Worm (Caenorhabditis elegans) whole organism, L4 larva: ENCODE data around the gene gsy-1.
A peak's percentile ranks its signal among the peaks of the same experiment; 100 is the strongest.

Experiments
- D1046.2 ChIP-seq: fragments of 200-800 bp; sonication (Bioruptor generic); IDR thresholded peaks from 2 replicates; pipeline ENCODE4 v1.3.6; 2022; ENCODE audit warnings: missing genetic modification characterization, missing compliant biosample characterization
- F49E8.2 ChIP-seq: sonication (generic microtip); optimal IDR thresholded peaks from 2 replicates; lab custom pipeline; 2016; ENCODE audit warnings: missing compliant biosample characterization, mild to moderate bottlenecking, missing genetic modification characterization, borderline replicate concordance
- R02D3.7 ChIP-seq: fragments of 150-350 bp; sonication (generic microtip); optimal IDR thresholded peaks from 3 replicates; lab custom pipeline; 2014; ENCODE audit warnings: missing biosample characterization, missing genetic modification characterization
- Y48G9A.11 ChIP-seq: fragments of 200-800 bp; sonication (Bioruptor generic); IDR thresholded peaks from 2 replicates; pipeline ENCODE4 v1.3.6; 2022; ENCODE audit warnings: missing genetic modification reagents, missing genetic modification characterization, missing compliant biosample characterization
- Y5F2A.4 ChIP-seq: fragments of 200-800 bp; sonication (Bioruptor generic); optimal IDR thresholded peaks from 2 replicates; lab custom pipeline; 2018; ENCODE audit warnings: mild to moderate bottlenecking, missing genetic modification characterization, missing compliant biosample characterization
- aha-1 ChIP-seq: fragments of 150-350 bp; peaks from one replicate; lab custom pipeline; 2014; ENCODE audit warnings: missing biosample characterization, missing genetic modification characterization
- ama-1 ChIP-seq: fragments of 150-350 bp; optimal IDR thresholded peaks from 2 replicates; lab custom pipeline; 2014; ENCODE audit warnings: inconsistent platforms, mixed read lengths
- arid-1 ChIP-seq: fragments of 200-800 bp; sonication (Bioruptor generic); conservative IDR thresholded peaks from 2 replicates; pipeline ENCODE4 v1.3.6; 2022; ENCODE audit warnings: missing genetic modification reagents, missing genetic modification characterization, missing compliant biosample characterization
- attf-4 ChIP-seq: sonication (generic microtip); optimal IDR thresholded peaks from 3 replicates; lab custom pipeline; 2017; ENCODE audit warnings: missing biosample characterization, missing genetic modification characterization
- ceh-20 ChIP-seq: fragments of 200-800 bp; sonication (Bioruptor generic); IDR thresholded peaks from 2 replicates; pipeline ENCODE4 v1.3.6; 2022; ENCODE audit warnings: missing genetic modification reagents, missing genetic modification characterization, missing compliant biosample characterization
- ceh-32 ChIP-seq: sonication (generic microtip); optimal IDR thresholded peaks from 2 replicates; lab custom pipeline; 2016; ENCODE audit warnings: mild to moderate bottlenecking, missing genetic modification characterization, missing compliant biosample characterization; ENCODE audit not compliant: poor library complexity
- ceh-82 ChIP-seq: sonication (generic microtip); optimal IDR thresholded peaks from 2 replicates; lab custom pipeline; 2017; ENCODE audit warnings: missing biosample characterization, missing genetic modification characterization
- ces-1 ChIP-seq: fragments of 150-350 bp; sonication (generic microtip); optimal IDR thresholded peaks from 4 replicates; lab custom pipeline; 2014; ENCODE audit warnings: missing biosample characterization, missing genetic modification reagents, missing genetic modification characterization
- cey-2 ChIP-seq: sonication (generic microtip); optimal IDR thresholded peaks from 3 replicates; lab custom pipeline; 2017; ENCODE audit warnings: missing genetic modification characterization, mild to moderate bottlenecking, missing compliant biosample characterization, antibody characterized with exemption, borderline replicate concordance; ENCODE audit not compliant: insufficient read depth
- daf-16 ChIP-seq, 3 experiments: sonication (generic microtip); optimal IDR thresholded peaks; 2 replicates each; lab custom pipeline; 2016 to 2017; ENCODE audit warnings: missing genetic modification characterization in 3 of 3, missing genetic modification reagents in 3 of 3, mild to moderate bottlenecking in 2 of 3, missing compliant biosample characterization in 2 of 3, missing biosample characterization in 1 of 3, moderate library complexity in 1 of 3
- daf-8 ChIP-seq: fragments of 200-800 bp; sonication (Bioruptor generic); IDR thresholded peaks from 2 replicates; pipeline ENCODE4 v1.3.6; 2022; ENCODE audit warnings: missing genetic modification characterization, missing compliant biosample characterization
- dmd-6 ChIP-seq: fragments of 200-800 bp; sonication (Bioruptor generic); IDR thresholded peaks from 2 replicates; pipeline ENCODE4 v1.3.6; 2022; ENCODE audit warnings: missing genetic modification reagents, missing genetic modification characterization, missing compliant biosample characterization
- egl-27 ChIP-seq: sonication (generic microtip); optimal IDR thresholded peaks from 3 replicates; lab custom pipeline; 2017; ENCODE audit warnings: missing biosample characterization, missing genetic modification reagents, missing genetic modification characterization
- fkh-10 ChIP-seq: fragments of 150-350 bp; optimal IDR thresholded peaks from 2 replicates; lab custom pipeline; 2014; ENCODE audit warnings: missing biosample characterization, missing genetic modification reagents, missing genetic modification characterization
- fos-1 ChIP-seq: fragments of 150-350 bp; optimal IDR thresholded peaks from 2 replicates; lab custom pipeline; 2014; ENCODE audit warnings: missing biosample characterization, missing genetic modification characterization
- hmg-1.1 ChIP-seq: fragments of 200-800 bp; sonication (Bioruptor generic); IDR thresholded peaks from 2 replicates; pipeline ENCODE4 v1.3.6; 2022; ENCODE audit warnings: missing genetic modification reagents, missing genetic modification characterization, missing compliant biosample characterization
- jun-1 ChIP-seq: fragments of 150-350 bp; optimal IDR thresholded peaks from 2 replicates; lab custom pipeline; 2014; ENCODE audit warnings: missing biosample characterization, missing genetic modification reagents, missing genetic modification characterization
- lin-1 ChIP-seq: fragments of 200-800 bp; sonication (Bioruptor generic); IDR thresholded peaks from 2 replicates; pipeline ENCODE4 v1.3.6; 2022; ENCODE audit warnings: missing genetic modification reagents, missing genetic modification characterization, missing compliant biosample characterization
- lin-13 ChIP-seq: fragments of 150-350 bp; optimal IDR thresholded peaks from 2 replicates; lab custom pipeline; 2014; ENCODE audit warnings: missing biosample characterization, missing genetic modification reagents, missing genetic modification characterization
- lin-15B ChIP-seq: fragments of 150-350 bp; sonication (generic microtip); optimal IDR thresholded peaks from 3 replicates; lab custom pipeline; 2014; ENCODE audit warnings: missing biosample characterization, missing genetic modification characterization
- lin-38 ChIP-seq: fragments of 200-800 bp; sonication (Bioruptor generic); IDR thresholded peaks from 2 replicates; pipeline ENCODE4 v1.3.6; 2022; ENCODE audit warnings: missing genetic modification reagents, missing genetic modification characterization, missing compliant biosample characterization
- lsy-2 ChIP-seq, 2 experiments: fragments of 150-350 bp in 1 of 2; sonication (generic microtip) in 1 of 2; optimal IDR thresholded peaks; 2 replicates each; lab custom pipeline; 2014 to 2017; ENCODE audit warnings: missing biosample characterization in 2 of 2, missing genetic modification characterization in 2 of 2
- madf-9 ChIP-seq: fragments of 200-800 bp; sonication (Bioruptor generic); conservative IDR thresholded peaks from 2 replicates; pipeline ENCODE4 v1.3.6; 2022; ENCODE audit warnings: missing genetic modification reagents, missing genetic modification characterization, missing compliant biosample characterization
- mdt-29 ChIP-seq: fragments of 200-800 bp; sonication (Bioruptor generic); IDR thresholded peaks from 2 replicates; pipeline ENCODE4 v1.3.6; 2022; ENCODE audit warnings: missing genetic modification reagents, missing genetic modification characterization, missing compliant biosample characterization
- mes-2 ChIP-seq: sonication (generic microtip); optimal IDR thresholded peaks from 2 replicates; lab custom pipeline; 2016; ENCODE audit warnings: missing genotype, mild to moderate bottlenecking, missing genetic modification characterization, missing compliant biosample characterization; ENCODE audit not compliant: poor library complexity, severe bottlenecking
- mxl-2 ChIP-seq: fragments of 200-800 bp; sonication (Bioruptor generic); conservative IDR thresholded peaks from 2 replicates; pipeline ENCODE4 v1.3.6; 2022; ENCODE audit warnings: missing genetic modification reagents, missing genetic modification characterization, missing compliant biosample characterization
- nhr-10 ChIP-seq: fragments of 150-350 bp; optimal IDR thresholded peaks from 2 replicates; lab custom pipeline; 2014; ENCODE audit warnings: missing biosample characterization, missing genetic modification characterization
- nhr-102 ChIP-seq: sonication (generic microtip); optimal IDR thresholded peaks from 2 replicates; lab custom pipeline; 2016; ENCODE audit warnings: mild to moderate bottlenecking, missing genetic modification characterization, moderate library complexity, missing compliant biosample characterization
- nhr-11 ChIP-seq: fragments of 150-350 bp; optimal IDR thresholded peaks from 2 replicates; lab custom pipeline; 2014; ENCODE audit warnings: missing biosample characterization, missing genetic modification characterization
- nhr-111 ChIP-seq: fragments of 200-800 bp; sonication (Bioruptor generic); optimal IDR thresholded peaks from 2 replicates; lab custom pipeline; 2018; ENCODE audit warnings: mild to moderate bottlenecking, missing genetic modification characterization, missing compliant biosample characterization
- nhr-25 ChIP-seq: sonication (generic microtip); optimal IDR thresholded peaks from 2 replicates; lab custom pipeline; 2017; ENCODE audit warnings: missing genetic modification characterization, mild to moderate bottlenecking, missing compliant biosample characterization, antibody characterized with exemption, moderate library complexity, borderline replicate concordance; ENCODE audit not compliant: insufficient read depth
- nhr-42 ChIP-seq: fragments of 200-800 bp; sonication (Bioruptor generic); IDR thresholded peaks from 2 replicates; pipeline ENCODE4 v1.3.6; 2022; ENCODE audit warnings: missing genetic modification characterization, missing compliant biosample characterization
- nhr-6 ChIP-seq: fragments of 150-350 bp; optimal IDR thresholded peaks from 2 replicates; lab custom pipeline; 2014; ENCODE audit warnings: missing biosample characterization, missing genetic modification characterization
- rbr-2 ChIP-seq: sonication (generic microtip); optimal IDR thresholded peaks from 2 replicates; lab custom pipeline; 2016; ENCODE audit warnings: missing genotype, missing genetic modification characterization, missing compliant biosample characterization
- set-16 ChIP-seq: fragments of 200-800 bp; sonication (Bioruptor generic); IDR thresholded peaks from 2 replicates; pipeline ENCODE4 v1.3.6; 2022; ENCODE audit warnings: missing genetic modification reagents, missing genetic modification characterization, missing compliant biosample characterization
- skn-1 ChIP-seq: fragments of 150-350 bp; optimal IDR thresholded peaks from 2 replicates; lab custom pipeline; 2014; ENCODE audit warnings: missing biosample characterization, missing genetic modification characterization
- spr-1 ChIP-seq: sonication (generic microtip); optimal IDR thresholded peaks from 2 replicates; lab custom pipeline; 2016; ENCODE audit warnings: mild to moderate bottlenecking, missing genetic modification characterization, missing compliant biosample characterization
- unc-130 ChIP-seq: sonication (generic microtip); optimal IDR thresholded peaks from 2 replicates; lab custom pipeline; 2016; ENCODE audit warnings: missing genetic modification reagents, missing genetic modification characterization, missing compliant biosample characterization
- unc-39 ChIP-seq: sonication (generic microtip); optimal IDR thresholded peaks from 2 replicates; lab custom pipeline; 2017; ENCODE audit warnings: missing biosample characterization, missing genetic modification characterization
- unc-62 ChIP-seq, 3 experiments: fragments of 150-350 bp in 1 of 3; sonication (generic microtip); optimal IDR thresholded peaks in 2 of 3; peaks in 1 of 3; 1 replicate in 1 of 3; 2 replicates in 2 of 3; lab custom pipeline; 2014 to 2017; ENCODE audit warnings: missing biosample characterization in 3 of 3, missing genetic modification characterization in 3 of 3, missing genetic modification reagents in 3 of 3, missing genotype in 1 of 3
- vab-7 ChIP-seq: fragments of 200-800 bp; sonication (Bioruptor generic); IDR thresholded peaks from 2 replicates; pipeline ENCODE4 v1.3.6; 2022; ENCODE audit warnings: missing genetic modification reagents, missing genetic modification characterization, missing compliant biosample characterization
- zag-1 ChIP-seq: fragments of 150-350 bp; optimal IDR thresholded peaks from 2 replicates; lab custom pipeline; 2014; ENCODE audit warnings: missing biosample characterization, missing genetic modification characterization
- zip-2 ChIP-seq: fragments of 150-350 bp; optimal IDR thresholded peaks from 2 replicates; lab custom pipeline; 2014; ENCODE audit warnings: missing biosample characterization, missing genetic modification characterization
- ztf-7 ChIP-seq: fragments of 150-350 bp; optimal IDR thresholded peaks from 2 replicates; lab custom pipeline; 2014; ENCODE audit warnings: missing biosample characterization, missing genetic modification characterization

gsy-1 gene

ce11 chrII:12884972-12885371, 7.1 kb upstream of the gsy-1 start, which contains the start of gene sra-14:
TSS of gene sra-14 (plus strand) at chrII:12885272.
- TF ChIP-seq nhr-11 (tag; lab: Kevin White, UChicago) (no peak), Y5F2A.4 (GFP tag; lab: Kevin White, UChicago) (no peak), fkh-10 (GFP tag; lab: Kevin White, UChicago) (no peak), dmd-6 (no peak), mdt-29 (GFP tag; lab: Robert Waterston, UW) (no peak), hmg-1.1 (GFP tag; lab: Robert Waterston, UW) (no peak), lin-1 (GFP tag; lab: Robert Waterston, UW) (no peak), ceh-32 (tag; lab: Kevin White, UChicago) (no peak), ama-1 (lab: Kevin White, UChicago) (no peak), ceh-82 (tag; lab: Kevin White, UChicago) (no peak), ztf-7 (tag; lab: Kevin White, UChicago) (no peak), vab-7 (no peak), mes-2 (no peak), zip-2 (tag; lab: Kevin White, UChicago) (no peak), unc-62 (GFP tag; optimal IDR thresholded peaks at IDR 0.05 in 1 of 2; lab: Kevin White, UChicago) (no peak), unc-62 (tag; optimal IDR thresholded peaks at IDR 0.05; lab: Kevin White, UChicago) (no peak), daf-8 (GFP tag; lab: Robert Waterston, UW) (no peak), ces-1 (no peak), attf-4 (tag; lab: Kevin White, UChicago) (no peak), nhr-6 (no peak)
- TF ChIP-seq, all 104 proteins: peak for 0

DNA sequence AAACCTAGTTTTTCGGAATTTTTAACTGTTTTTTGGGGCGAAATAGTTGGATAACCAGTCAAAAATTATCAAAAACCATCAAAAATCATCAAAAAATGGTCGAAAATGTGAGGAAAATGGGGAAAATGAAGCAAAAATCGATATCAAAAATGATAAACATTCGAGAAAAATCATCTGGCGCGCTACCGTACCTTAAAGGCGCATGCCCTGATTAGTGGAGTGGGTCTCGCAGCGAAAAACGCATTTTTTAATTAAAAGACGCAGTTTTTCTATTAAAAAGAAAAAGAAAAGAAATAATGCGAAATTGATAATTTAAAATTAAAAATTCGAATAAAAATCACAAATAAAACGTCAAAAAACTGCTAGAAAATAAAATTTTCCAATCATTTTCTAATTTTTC, 2.5 kb upstream of the gsy-1 start, which contains the start of gene F35C5.1:
F35C5.1 (plus strand) TSS at position 399 of the 400 bp plus-strand sequence.
- TF ChIP-seq rbr-2 (tag; lab: Kevin White, UChicago) = no peak
- no peak for TF ChIP-seq cey-2 (tag; lab: Kevin White, UChicago)
- peak; percentile 47 for TF ChIP-seq F49E8.2 (tag; lab: Kevin White, UChicago)
- TF ChIP-seq zip-2 (tag; lab: Kevin White, UChicago) = no peak
- no peak for TF ChIP-seq madf-9 (GFP tag; lab: Robert Waterston, UW)
- TF ChIP-seq zag-1 (tag; lab: Kevin White, UChicago) = no peak
- TF ChIP-seq vab-7 = no peak
- TF ChIP-seq arid-1 = no peak
- no peak for TF ChIP-seq nhr-25 (tag; lab: Kevin White, UChicago)
- TF ChIP-seq mxl-2 (GFP tag; lab: Robert Waterston, UW) = no peak
- TF ChIP-seq lin-13 (GFP tag; lab: Kevin White, UChicago) = no peak
- TF ChIP-seq lsy-2 (tag; optimal IDR thresholded peaks at IDR 0.05; lab: Kevin White, UChicago) = peak in 1 of 2 experiments; percentile 34
- TF ChIP-seq R02D3.7 (tag; lab: Kevin White, UChicago) = no peak
- TF ChIP-seq fos-1 (tag; lab: Kevin White, UChicago) = no peak
- TF ChIP-seq nhr-10 (tag; lab: Kevin White, UChicago) = no peak
- no peak for TF ChIP-seq mes-2
- no peak for TF ChIP-seq daf-16 (GFP tag; optimal IDR thresholded peaks at IDR 0.05; lab: Kevin White, UChicago)
- no peak for TF ChIP-seq daf-16 (tag; optimal IDR thresholded peaks at IDR 0.05; lab: Kevin White, UChicago)
- no peak for TF ChIP-seq jun-1
- TF ChIP-seq Y48G9A.11 (GFP tag; lab: Robert Waterston, UW) = peak; percentile 63
- TF ChIP-seq mdt-29 (GFP tag; lab: Robert Waterston, UW) = no peak
- TF ChIP-seq ceh-32 (tag; lab: Kevin White, UChicago) = no peak
- no peak for TF ChIP-seq ceh-20 (GFP tag; lab: Robert Waterston, UW)
- no peak for TF ChIP-seq nhr-42 (GFP tag; lab: Robert Waterston, UW)
- TF ChIP-seq egl-27 (tag; lab: Kevin White, UChicago) = no peak
- TF ChIP-seq D1046.2 (GFP tag; lab: Robert Waterston, UW) = no peak
- TF ChIP-seq unc-39 (tag; lab: Kevin White, UChicago) = no peak
- TF ChIP-seq fkh-10 (GFP tag; lab: Kevin White, UChicago) = no peak
- no peak for TF ChIP-seq skn-1 (tag; lab: Kevin White, UChicago)
- no peak for TF ChIP-seq spr-1
- TF ChIP-seq hmg-1.1 (GFP tag; lab: Robert Waterston, UW) = no peak
- TF ChIP-seq lin-38 (GFP tag; lab: Robert Waterston, UW) = peak; percentile 39
- TF ChIP-seq unc-130 (GFP tag; lab: Kevin White, UChicago) = peak; percentile 12
- no peak for TF ChIP-seq aha-1 (tag; lab: Kevin White, UChicago)
- TF ChIP-seq nhr-102 (tag; lab: Kevin White, UChicago) = no peak
- no peak for TF ChIP-seq set-16
- no peak for TF ChIP-seq nhr-111 (GFP tag; lab: Kevin White, UChicago)
- TF ChIP-seq lin-15B (tag; lab: Kevin White, UChicago) = no peak
